Worm (Caenorhabditis elegans): ENCODE data around the gene T05C12.15.
A peak's percentile ranks its signal among the peaks of the same experiment; 100 is the strongest.

The T05C12.15 gene

DNA sequence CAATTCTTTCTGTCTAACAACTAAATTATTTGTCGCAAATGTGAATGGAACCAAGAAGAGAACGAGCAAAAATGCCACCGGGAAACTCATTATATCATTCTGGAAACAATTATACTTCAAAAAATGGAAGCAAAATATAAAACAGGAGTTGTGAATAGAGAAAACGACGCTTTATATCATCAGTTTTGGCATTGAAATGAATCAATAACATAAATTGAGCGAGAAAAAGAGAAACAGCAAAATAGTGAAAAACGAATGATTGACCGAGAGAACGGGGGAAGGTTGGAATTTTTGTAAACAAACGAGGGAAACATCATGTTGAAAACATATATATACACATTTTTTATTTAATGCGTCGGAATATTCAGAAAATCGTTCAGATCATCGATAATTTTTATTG, 32.6 kb upstream of the T05C12.15 start, which contains the start of gene ctns-1:
ctns-1 (minus strand) TSS at position 101 of the 400 bp plus-strand sequence.
- TF ChIP-seq ztf-16 (tag; optimal IDR thresholded peaks at IDR 0.05) = no peak

DNA sequence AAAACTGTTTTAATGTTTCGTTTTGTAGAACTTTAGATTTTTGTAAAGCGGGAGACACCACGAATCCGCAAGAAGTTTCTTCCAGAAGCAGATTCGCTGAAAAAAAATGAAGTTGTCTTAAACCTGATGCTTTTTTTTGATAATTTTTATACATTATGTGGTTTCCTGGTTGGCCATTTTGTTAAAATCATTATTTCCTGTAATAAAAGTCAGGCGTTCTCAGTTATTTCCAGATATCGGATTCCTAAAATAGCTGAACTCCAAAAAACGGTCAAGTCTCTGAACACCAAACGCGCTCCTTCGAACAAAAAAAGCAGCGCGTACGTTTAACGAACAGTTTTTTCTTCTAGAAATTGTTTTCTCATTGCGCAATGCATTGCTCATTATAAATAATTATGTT, 32.0 kb upstream of the T05C12.15 start:
- TF ChIP-seq dve-1 (tag; optimal IDR thresholded peaks at IDR 0.05) (no peak), hlh-13 (GFP tag; optimal IDR thresholded peaks at IDR 0.05) (no peak), T23F11.4 (GFP tag; optimal IDR thresholded peaks at IDR 0.05) (no peak), hlh-8 (tag; optimal IDR thresholded peaks at IDR 0.05) (peak; percentile 46), pat-9 (tag; optimal IDR thresholded peaks at IDR 0.05) (no peak), unc-55 (GFP tag; optimal IDR thresholded peaks at IDR 0.05) (no peak), ceh-18 (tag; optimal IDR thresholded peaks at IDR 0.05) (no peak), C08G9.2 (tag; optimal IDR thresholded peaks at IDR 0.05) (peak; percentile 86), ztf-16 (tag; optimal IDR thresholded peaks at IDR 0.05) (peak; percentile 28), ceh-48 (tag; optimal IDR thresholded peaks at IDR 0.05) (no peak), ceh-30 (tag; optimal IDR thresholded peaks at IDR 0.05) (no peak), sox-2 (GFP tag; IDR thresholded peaks at IDR 0.05) (no peak), nhr-232 (tag; optimal IDR thresholded peaks at IDR 0.05) (no peak), elt-4 (tag; optimal IDR thresholded peaks at IDR 0.05) (no peak), rnt-1 (tag; optimal IDR thresholded peaks at IDR 0.05) (peak; percentile 64), che-1 (tag; optimal IDR thresholded peaks at IDR 0.05) (no peak), tbx-7 (tag; optimal IDR thresholded peaks at IDR 0.05) (peak; percentile 77), ceh-2 (tag; optimal IDR thresholded peaks at IDR 0.05) (peak; percentile 81), ets-4 (tag; optimal IDR thresholded peaks at IDR 0.05) (peak; percentile 76), nhr-11 (tag; optimal IDR thresholded peaks at IDR 0.05) (no peak), ttx-3 (tag; optimal IDR thresholded peaks at IDR 0.05) (no peak), odd-2 (tag; optimal IDR thresholded peaks at IDR 0.05) (no peak), madf-2 (tag; optimal IDR thresholded peaks at IDR 0.05) (no peak), pha-4 (tag; optimal IDR thresholded peaks at IDR 0.05) (no peak), npax-4 (tag; optimal IDR thresholded peaks at IDR 0.05) (no peak), mec-3 (tag; optimal IDR thresholded peaks at IDR 0.05; ENCODE audit: borderline replicate concordance) (peak; percentile 71), elt-2 (tag; optimal IDR thresholded peaks at IDR 0.05) (peak; percentile 59), ref-2 (tag; optimal IDR thresholded peaks at IDR 0.05) (peak; percentile 65), fkh-6 (tag; optimal IDR thresholded peaks at IDR 0.05) (no peak), dmd-4 (tag; optimal IDR thresholded peaks at IDR 0.05; ENCODE audit: borderline replicate concordance) (no peak), pha-2 (tag; optimal IDR thresholded peaks at IDR 0.05) (no peak), sdc-2 (tag; optimal IDR thresholded peaks at IDR 0.05) (no peak), ceh-22 (tag; optimal IDR thresholded peaks at IDR 0.05) (no peak), ceh-34 (tag; optimal IDR thresholded peaks at IDR 0.05) (peak; percentile 19), unc-42 (tag; optimal IDR thresholded peaks at IDR 0.05) (peak; percentile 42), fax-1 (tag; optimal IDR thresholded peaks at IDR 0.05) (peak; percentile 83), tbx-2 (tag; optimal IDR thresholded peaks at IDR 0.05) (peak; percentile 87), pros-1 (tag; optimal IDR thresholded peaks at IDR 0.05) (no peak), hlh-6 (tag; optimal IDR thresholded peaks at IDR 0.05) (no peak), Y22D7AL.16 (tag; optimal IDR thresholded peaks at IDR 0.05) (no peak), pax-1 (tag; optimal IDR thresholded peaks at IDR 0.05) (no peak), gmeb-2 (tag; optimal IDR thresholded peaks at IDR 0.05) (no peak), F13H6.1 (tag; optimal IDR thresholded peaks at IDR 0.05) (peak; percentile 66), K02D7.2 (tag; optimal IDR thresholded peaks at IDR 0.05) (no peak), hlh-15 (tag; optimal IDR thresholded peaks at IDR 0.05) (no peak), lin-11 (tag; optimal IDR thresholded peaks at IDR 0.05) (no peak), ceh-19 (GFP tag; optimal IDR thresholded peaks at IDR 0.05) (no peak), zip-5 (tag; optimal IDR thresholded peaks at IDR 0.05) (peak; percentile 92), lim-6 (tag; optimal IDR thresholded peaks at IDR 0.05) (peak; percentile 79), unc-3 (GFP tag; conservative IDR thresholded peaks at IDR 0.05) (no peak), unc-3 (tag; optimal IDR thresholded peaks at IDR 0.05) (peak; percentile 28), K09A11.1 (tag; optimal IDR thresholded peaks at IDR 0.05; ENCODE audit: insufficient read depth) (no peak)

Measured in whole organism, late embryonic.